Worm (Caenorhabditis elegans): ENCODE results near the gene C38H2.2.

C38H2.2 gene

ce11 chrIII:10381473-10381872 is at the start of gene C38H2.2:
Gene C38H2.2, plus strand, starts transcription at chrIII:10381773.
- TF ChIP-seq pqm-1 (tag; optimal IDR thresholded peaks at IDR 0.05) (no peak), ceh-82 (tag; optimal IDR thresholded peaks at IDR 0.05) (no peak), fkh-2 (tag; optimal IDR thresholded peaks at IDR 0.05) (no peak), elt-1 (tag; optimal IDR thresholded peaks at IDR 0.05) (no peak), nhr-43 (tag; optimal IDR thresholded peaks at IDR 0.05; ENCODE audit: poor library complexity, severe bottlenecking) (no peak), nhr-76 (tag; optimal IDR thresholded peaks at IDR 0.05) (no peak), snpc-4 (tag; optimal IDR thresholded peaks at IDR 0.05) (no peak), elt-2 (tag; optimal IDR thresholded peaks at IDR 0.05) (no peak), lin-15B (tag; optimal IDR thresholded peaks at IDR 0.05) (no peak), lin-39 (tag; optimal IDR thresholded peaks at IDR 0.05) (no peak), ceh-16 (tag; optimal IDR thresholded peaks at IDR 0.05) (no peak), daf-12 (tag; optimal IDR thresholded peaks at IDR 0.05) (no peak), unc-62 (GFP tag; optimal IDR thresholded peaks at IDR 0.05) (no peak), ama-1 (optimal IDR thresholded peaks at IDR 0.05) (no peak), elt-3 (tag; optimal IDR thresholded peaks at IDR 0.05) (no peak), ZK546.5 (tag; optimal IDR thresholded peaks at IDR 0.05) (no peak), skn-1 (tag; optimal IDR thresholded peaks at IDR 0.05) (no peak)

ce11 chrIII:10332560-10332959 is 49.0 kb upstream of the C38H2.2 start, which contains the start of gene T07C4.12:
Gene T07C4.12, minus strand, starts transcription at chrIII:10332660.
- TF ChIP-seq elt-2 (tag; optimal IDR thresholded peaks at IDR 0.05) (no peak), lin-15B (tag; optimal IDR thresholded peaks at IDR 0.05) (no peak)

ce11 chrIII:10333961-10334542 is 47.5 kb upstream of the C38H2.2 start, which contains the start of the genes jmjd-4 and mev-1:
Gene jmjd-4, minus strand, starts transcription at chrIII:10334018.
Gene mev-1, plus strand, starts transcription at chrIII:10334277.
- TF ChIP-seq zag-1 (tag; optimal IDR thresholded peaks at IDR 0.05) (no peak), pqm-1 (tag; optimal IDR thresholded peaks at IDR 0.05) (peak; percentile 71), elt-2 (tag; optimal IDR thresholded peaks at IDR 0.05) (peak; percentile 84), egl-27 (tag; optimal IDR thresholded peaks at IDR 0.05) (no peak), nhr-28 (tag; optimal IDR thresholded peaks at IDR 0.05) (no peak), nhr-23 (tag; optimal IDR thresholded peaks at IDR 0.05) (peak; percentile 89), nfya-1 (tag; optimal IDR thresholded peaks at IDR 0.05; ENCODE audit: insufficient read depth) (peak; percentile 90), nhr-43 (tag; optimal IDR thresholded peaks at IDR 0.05; ENCODE audit: poor library complexity, severe bottlenecking) (peak; percentile 87), sea-2 (GFP tag; optimal IDR thresholded peaks at IDR 0.05) (no peak), nhr-77 (tag; optimal IDR thresholded peaks at IDR 0.05) (peak; percentile 35), aly-2 (tag; optimal IDR thresholded peaks at IDR 0.05) (no peak), ceh-28 (tag; optimal IDR thresholded peaks at IDR 0.05) (peak; percentile 60), elt-3 (tag; optimal IDR thresholded peaks at IDR 0.05) (no peak), nhr-11 (tag; optimal IDR thresholded peaks at IDR 0.05) (no peak), R02D3.7 (tag; optimal IDR thresholded peaks at IDR 0.05) (peak; percentile 68), ceh-16 (tag; optimal IDR thresholded peaks at IDR 0.05) (no peak), pha-4 (tag; optimal IDR thresholded peaks at IDR 0.05) (peak; percentile 83), tbx-2 (tag; optimal IDR thresholded peaks at IDR 0.05) (peak; percentile 82), lin-15B (tag; optimal IDR thresholded peaks at IDR 0.05) (peak; percentile 91), ceh-9 (tag; optimal IDR thresholded peaks at IDR 0.05) (no peak), hmg-11 (tag; optimal IDR thresholded peaks at IDR 0.05) (peak; percentile 91), ama-1 (optimal IDR thresholded peaks at IDR 0.05) (peak; percentile 52), fkh-10 (GFP tag; optimal IDR thresholded peaks at IDR 0.05) (peak; percentile 45), egl-5 (tag; optimal IDR thresholded peaks at IDR 0.05) (peak; percentile 39), mml-1 (tag; optimal IDR thresholded peaks at IDR 0.05) (no peak), ztf-11 (tag; optimal IDR thresholded peaks at IDR 0.05) (no peak), nhr-67 (tag; optimal IDR thresholded peaks at IDR 0.05) (no peak), nhr-237 (tag; optimal IDR thresholded peaks at IDR 0.05) (no peak), eor-1 (tag; optimal IDR thresholded peaks at IDR 0.05) (no peak), unc-39 (tag; optimal IDR thresholded peaks at IDR 0.05) (no peak), ZK546.5 (tag; optimal IDR thresholded peaks at IDR 0.05) (no peak), mdl-1 (tag; optimal IDR thresholded peaks at IDR 0.05) (no peak), unc-62 (GFP tag; optimal IDR thresholded peaks at IDR 0.05) (no peak), snpc-4 (tag; optimal IDR thresholded peaks at IDR 0.05) (peak; percentile 73), ztf-4 (tag; optimal IDR thresholded peaks at IDR 0.05) (no peak), elt-1 (tag; optimal IDR thresholded peaks at IDR 0.05) (peak; percentile 33), lsy-12 (tag; optimal IDR thresholded peaks at IDR 0.05) (peak; percentile 87), nhr-76 (tag; optimal IDR thresholded peaks at IDR 0.05) (no peak), nhr-12 (tag; optimal IDR thresholded peaks at IDR 0.05) (no peak), ceh-82 (tag; optimal IDR thresholded peaks at IDR 0.05) (peak; percentile 56), fkh-2 (tag; optimal IDR thresholded peaks at IDR 0.05) (no peak), jun-1 (tag; optimal IDR thresholded peaks at IDR 0.05) (peak; percentile 82), nhr-25 (tag; optimal IDR thresholded peaks at IDR 0.05) (peak; percentile 89), lin-39 (tag; optimal IDR thresholded peaks at IDR 0.05) (peak; percentile 72), fos-1 (tag; optimal IDR thresholded peaks at IDR 0.05) (no peak), skn-1 (tag; optimal IDR thresholded peaks at IDR 0.05) (peak; percentile 69), daf-12 (tag; optimal IDR thresholded peaks at IDR 0.05) (no peak)

All from whole organism, L3 larva.